Fruit fly (Drosophila melanogaster): Measurements from ENCODE around the gene Fim.

Gene Fim

DNA sequence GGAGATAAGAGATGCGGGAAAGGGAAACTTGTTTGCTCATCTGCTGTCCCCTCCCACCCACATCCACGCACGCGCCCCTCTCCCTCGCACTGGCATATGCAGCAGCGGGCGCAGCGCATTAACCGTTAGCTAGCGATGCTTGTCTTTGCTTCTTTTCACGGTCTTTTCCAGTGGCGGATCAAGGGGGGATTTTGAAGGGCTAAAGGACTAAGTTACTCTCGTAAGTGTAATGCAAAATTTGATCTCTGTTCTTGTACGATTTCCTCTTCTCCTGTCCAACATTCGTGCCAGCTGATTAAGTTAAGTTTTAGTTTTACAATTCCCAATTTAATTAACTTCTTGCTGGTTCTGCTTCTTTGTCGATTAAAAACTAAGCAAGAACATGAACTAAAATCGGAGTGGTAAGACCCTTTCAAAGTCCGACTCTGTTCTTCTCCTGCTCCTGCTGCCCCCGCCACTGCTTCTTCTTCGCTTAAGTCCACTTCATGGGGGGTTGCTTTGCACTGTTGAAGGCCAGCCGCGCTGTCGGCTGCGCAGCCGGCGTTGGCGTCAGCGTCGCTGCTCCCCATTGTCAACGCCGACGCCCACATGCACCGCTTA lies 1.0 kb downstream of the Fim start (continued):
- TF ChIP-seq CG33213 (GFP tag; optimal IDR thresholded peaks at IDR 0.05) (no peak), CG6654 (GFP tag; optimal IDR thresholded peaks at IDR 0.05) (no peak), Spps (tag; optimal IDR thresholded peaks at IDR 0.05) (peak; percentile 66), Bdp1 (GFP tag; optimal IDR thresholded peaks at IDR 0.05) (peak; percentile 23), CG4328 (GFP tag; optimal IDR thresholded peaks at IDR 0.05) (peak; percentile 2), CG3065 (GFP tag; optimal IDR thresholded peaks at IDR 0.05) (no peak), Rx (GFP tag; IDR thresholded peaks at IDR 0.05) (no peak; the same call in 1 of the 2 replicates), inv (GFP tag; IDR thresholded peaks at IDR 0.05; ENCODE audit: partially characterized antibody) (no peak), NC2β (GFP tag; optimal IDR thresholded peaks at IDR 0.05) (peak; percentile 37), CG1233 (GFP tag; optimal IDR thresholded peaks at IDR 0.05) (peak; percentile 59), mld (GFP tag; IDR thresholded peaks at IDR 0.05; ENCODE audit: partially characterized antibody) (no peak), MTF-1 (GFP tag; optimal IDR thresholded peaks at IDR 0.05; ENCODE audit: borderline replicate concordance) (no peak), CG31441 (GFP tag; IDR thresholded peaks at IDR 0.05) (peak; percentile 75), ci (GFP tag; IDR thresholded peaks at IDR 0.05) (peak; percentile 41; the same call in 1 of the 3 replicates), CG17359 (tag; optimal IDR thresholded peaks at IDR 0.05) (peak; percentile 69), CG11456 (GFP tag; IDR thresholded peaks at IDR 0.05) (0 out of 3 replicates have a peak, but pooled peaks have one; percentile 17), Poxn (GFP tag; IDR thresholded peaks at IDR 0.05) (no peak), tna (GFP tag; IDR thresholded peaks at IDR 0.05; ENCODE audit: partially characterized antibody) (no peak), CG1024 (GFP tag; IDR thresholded peaks at IDR 0.05) (no peak), CG32772 (GFP tag; IDR thresholded peaks at IDR 0.05) (peak; percentile 30; the same call in 1 of the 2 replicates), CG14860 (GFP tag; IDR thresholded peaks at IDR 0.05; ENCODE audit: partially characterized antibody) (no peak), tin (GFP tag; optimal IDR thresholded peaks at IDR 0.05) (peak; percentile 52), CG7745 (tag; optimal IDR thresholded peaks at IDR 0.05) (no peak), CG31365 (tag; optimal IDR thresholded peaks at IDR 0.05) (no peak), CG11560 (tag; IDR thresholded peaks at IDR 0.05) (no peak), kah (GFP tag; optimal IDR thresholded peaks at IDR 0.05) (peak; percentile 14), fd96Cb (tag; optimal IDR thresholded peaks at IDR 0.05) (peak; percentile 74), Camta (GFP tag; optimal IDR thresholded peaks at IDR 0.05) (peak; percentile 43), Taf1 (GFP tag; IDR thresholded peaks at IDR 0.05) (no peak), ara (GFP tag; IDR thresholded peaks at IDR 0.05) (no peak), E2f1 (GFP tag; IDR thresholded peaks at IDR 0.05) (no peak), HLH54F (GFP tag; optimal IDR thresholded peaks at IDR 0.05) (peak; percentile 10), CG10959 (GFP tag; IDR thresholded peaks at IDR 0.05) (0 out of 2 replicates have a peak, but pooled peaks have one; percentile 29), slou (GFP tag; optimal IDR thresholded peaks at IDR 0.05) (peak; percentile 18), crol (GFP tag; IDR thresholded peaks at IDR 0.05) (peak; percentile 96), CG34376 (GFP tag; optimal IDR thresholded peaks at IDR 0.05) (peak; percentile 31), CG13296 (GFP tag; optimal IDR thresholded peaks at IDR 0.05) (peak; percentile 28), zfh2 (GFP tag; optimal IDR thresholded peaks at IDR 0.05) (no peak), CG11504 (tag; optimal IDR thresholded peaks at IDR 0.05) (peak; percentile 79), D19A (tag; optimal IDR thresholded peaks at IDR 0.05) (peak; percentile 69), CG15601 (tag; optimal IDR thresholded peaks at IDR 0.05) (peak; percentile 75), sug (tag; optimal IDR thresholded peaks at IDR 0.05) (peak; percentile 78), CG2120 (GFP tag; optimal IDR thresholded peaks at IDR 0.05) (no peak), nom (GFP tag; optimal IDR thresholded peaks at IDR 0.05) (peak; percentile 81), dati (GFP tag; IDR thresholded peaks at IDR 0.05) (no peak), zfh1 (GFP tag; IDR thresholded peaks at IDR 0.05) (peak; percentile 17; the same call in 2 of the 3 replicates), pan (optimal IDR thresholded peaks at IDR 0.05) (no peak), pan (GFP tag; optimal IDR thresholded peaks at IDR 0.05 in 1 of 2, IDR thresholded peaks at IDR 0.05 in 1 of 2) (no peak), CG7928 (GFP tag; optimal IDR thresholded peaks at IDR 0.05) (no peak), Hsf (GFP tag; optimal IDR thresholded peaks at IDR 0.05) (peak; percentile 47)

Data from whole organism, embryonic.